Worm (Caenorhabditis elegans) whole organism, L2 larva: ENCODE results near the gene str-162.
"Not testable (repeated sequence)": the region's sequence is repeated elsewhere in the genome, so short reads cannot be mapped to it uniquely, and the experiment has no call there.

ENCODE experiments used
- C34F6.9 ChIP-seq: fragments of 150-350 bp; optimal IDR thresholded peaks from 2 replicates; lab custom pipeline; 2014; ENCODE audit warnings: missing biosample characterization, missing genetic modification characterization
- F13H6.1 ChIP-seq: sonication (generic microtip); optimal IDR thresholded peaks from 2 replicates; lab custom pipeline; 2016; ENCODE audit warnings: missing genetic modification characterization, missing compliant biosample characterization
- Y55F3AM.14 ChIP-seq: fragments of 200-800 bp; sonication (Bioruptor generic); optimal IDR thresholded peaks from 2 replicates; lab custom pipeline; 2018; ENCODE audit warnings: mild to moderate bottlenecking, missing genetic modification characterization, missing compliant biosample characterization
- ZK546.5 ChIP-seq: sonication (generic microtip); optimal IDR thresholded peaks from 2 replicates; lab custom pipeline; 2017; ENCODE audit warnings: missing biosample characterization, missing genetic modification characterization
- alr-1 ChIP-seq: fragments of 150-350 bp; optimal IDR thresholded peaks from 2 replicates; lab custom pipeline; 2014; ENCODE audit warnings: missing biosample characterization, missing genetic modification characterization
- aly-2 ChIP-seq: fragments of 150-350 bp; optimal IDR thresholded peaks from 2 replicates; lab custom pipeline; 2014; ENCODE audit warnings: missing biosample characterization, missing genetic modification characterization
- ama-1 ChIP-seq: fragments of 150-350 bp; optimal IDR thresholded peaks from 2 replicates; lab custom pipeline; 2018; ENCODE audit warnings: inconsistent platforms
- ceh-16 ChIP-seq: fragments of 150-350 bp; optimal IDR thresholded peaks from 2 replicates; lab custom pipeline; 2014; ENCODE audit warnings: missing biosample characterization, missing genetic modification characterization
- ceh-82 ChIP-seq: fragments of 150-350 bp; optimal IDR thresholded peaks from 2 replicates; lab custom pipeline; 2014; ENCODE audit warnings: missing biosample characterization, missing genetic modification characterization
- crh-2 ChIP-seq: sonication (generic microtip); optimal IDR thresholded peaks from 2 replicates; lab custom pipeline; 2017; ENCODE audit warnings: missing biosample characterization, missing genetic modification characterization
- dmd-4 ChIP-seq: sonication (generic microtip); optimal IDR thresholded peaks from 2 replicates; lab custom pipeline; 2017; ENCODE audit warnings: missing biosample characterization, missing genetic modification characterization
- elt-3 ChIP-seq: sonication (generic microtip); optimal IDR thresholded peaks from 2 replicates; lab custom pipeline; 2017; ENCODE audit warnings: missing biosample characterization, missing genetic modification characterization
- fos-1 ChIP-seq: fragments of 150-350 bp; optimal IDR thresholded peaks from 2 replicates; lab custom pipeline; 2014; ENCODE audit warnings: missing biosample characterization, missing genetic modification characterization
- gmeb-1 ChIP-seq: fragments of 150-350 bp; optimal IDR thresholded peaks from 2 replicates; lab custom pipeline; 2014; ENCODE audit warnings: missing biosample characterization, missing genetic modification characterization
- lin-13 ChIP-seq: fragments of 150-350 bp; optimal IDR thresholded peaks from 2 replicates; lab custom pipeline; 2014; ENCODE audit warnings: missing biosample characterization, missing genetic modification reagents, missing genetic modification characterization
- lsy-2 ChIP-seq, 2 experiments: fragments of 150-350 bp in 1 of 2; sonication (generic microtip) in 1 of 2; optimal IDR thresholded peaks; 2 replicates each; lab custom pipeline; 2014 to 2017; ENCODE audit warnings: missing biosample characterization in 2 of 2, missing genetic modification characterization in 2 of 2
- mbf-1 ChIP-seq: sonication (generic microtip); optimal IDR thresholded peaks from 2 replicates; lab custom pipeline; 2017; ENCODE audit warnings: missing biosample characterization, missing genetic modification characterization
- mdl-1 ChIP-seq, 2 experiments: fragments of 150-350 bp in 1 of 2; sonication (generic microtip) in 1 of 2; optimal IDR thresholded peaks; 2 replicates each; lab custom pipeline; 2017; ENCODE audit warnings: missing biosample characterization in 2 of 2, missing genetic modification characterization in 2 of 2
- nhr-10 ChIP-seq: sonication (generic microtip); optimal IDR thresholded peaks from 2 replicates; lab custom pipeline; 2017; ENCODE audit warnings: missing biosample characterization, missing genetic modification characterization
- nhr-11 ChIP-seq: fragments of 150-350 bp; optimal IDR thresholded peaks from 2 replicates; lab custom pipeline; 2014; ENCODE audit warnings: missing biosample characterization, missing genetic modification characterization
- nhr-21 ChIP-seq: fragments of 150-350 bp; optimal IDR thresholded peaks from 2 replicates; lab custom pipeline; 2014; ENCODE audit warnings: missing biosample characterization, missing genetic modification characterization
- nhr-237 ChIP-seq: fragments of 150-350 bp; optimal IDR thresholded peaks from 2 replicates; lab custom pipeline; 2014; ENCODE audit warnings: missing biosample characterization, missing genetic modification characterization
- nhr-25 ChIP-seq: fragments of 150-350 bp; sonication (generic microtip); optimal IDR thresholded peaks from 3 replicates; lab custom pipeline; 2014; ENCODE audit warnings: missing biosample characterization, missing genetic modification characterization
- nhr-6 ChIP-seq: fragments of 150-350 bp; optimal IDR thresholded peaks from 2 replicates; lab custom pipeline; 2014; ENCODE audit warnings: missing biosample characterization, missing genetic modification characterization
- nhr-77 ChIP-seq: fragments of 150-350 bp; optimal IDR thresholded peaks from 2 replicates; lab custom pipeline; 2014; ENCODE audit warnings: missing biosample characterization, missing genetic modification characterization
- sem-4 ChIP-seq: fragments of 150-350 bp; optimal IDR thresholded peaks from 2 replicates; lab custom pipeline; 2014; ENCODE audit warnings: missing biosample characterization, missing genetic modification reagents, missing genetic modification characterization
- skn-1 ChIP-seq: sonication (generic microtip); optimal IDR thresholded peaks from 2 replicates; lab custom pipeline; 2017; ENCODE audit warnings: missing biosample characterization, missing genetic modification characterization
- snpc-4 ChIP-seq: fragments of 150-350 bp; optimal IDR thresholded peaks from 2 replicates; lab custom pipeline; 2014; ENCODE audit warnings: missing biosample characterization, missing genetic modification characterization
- unc-39 ChIP-seq: fragments of 150-350 bp; optimal IDR thresholded peaks from 2 replicates; lab custom pipeline; 2014; ENCODE audit warnings: missing biosample characterization, missing genetic modification characterization
- unc-62 ChIP-seq: fragments of 150-350 bp; optimal IDR thresholded peaks from 2 replicates; lab custom pipeline; 2014; ENCODE audit warnings: missing biosample characterization, missing genetic modification reagents, missing genetic modification characterization
- ztf-1 ChIP-seq: fragments of 200-800 bp; sonication (Bioruptor generic); conservative IDR thresholded peaks from 2 replicates; pipeline ENCODE4 v1.3.6; 2022; ENCODE audit warnings: missing genetic modification characterization, missing compliant biosample characterization

The str-162 gene

DNA sequence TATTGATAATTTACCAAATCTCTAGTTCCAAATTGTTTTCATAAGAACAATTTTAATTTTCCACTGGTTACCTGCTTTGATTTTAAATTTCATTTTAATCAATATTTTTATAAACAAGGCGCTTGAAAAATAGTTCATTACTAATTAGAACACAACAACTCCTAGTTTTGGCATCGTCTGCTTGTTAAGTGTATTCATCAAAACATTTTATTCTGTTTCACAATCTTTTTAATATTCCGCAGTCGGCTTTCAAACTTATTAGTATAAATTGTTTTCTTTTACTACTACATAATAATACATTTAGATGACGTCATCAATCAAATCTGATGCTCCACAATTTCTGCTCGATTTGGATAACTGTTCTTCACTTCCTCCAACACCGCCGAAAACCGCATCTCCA lies 10.3 kb downstream of the str-162 start, which contains the start of gene pes-1:
TSS of gene pes-1 (plus strand) at position 301 of the 400 bp plus-strand sequence.
- TF ChIP-seq mdl-1 (tag; optimal IDR thresholded peaks at IDR 0.05; lab: Kevin White, UChicago): no peak
- no peak for TF ChIP-seq nhr-237 (tag; lab: Kevin White, UChicago)
- TF ChIP-seq nhr-77 (tag; lab: Kevin White, UChicago): no peak
- no peak for TF ChIP-seq sem-4 (tag; lab: Kevin White, UChicago)
- TF ChIP-seq F13H6.1 (tag; lab: Kevin White, UChicago): no peak
- TF ChIP-seq lsy-2 (tag; optimal IDR thresholded peaks at IDR 0.05; lab: Kevin White, UChicago): no peak
- TF ChIP-seq nhr-25: no peak
- TF ChIP-seq skn-1 (tag; lab: Kevin White, UChicago): no peak
- no peak for TF ChIP-seq unc-62
- TF ChIP-seq ceh-16 (tag; lab: Kevin White, UChicago): no peak
- TF ChIP-seq crh-2 (tag; lab: Kevin White, UChicago): no peak
- TF ChIP-seq elt-3 (tag; lab: Kevin White, UChicago): no peak
- no peak for TF ChIP-seq fos-1 (tag; lab: Kevin White, UChicago)
- TF ChIP-seq C34F6.9: no peak

DNA sequence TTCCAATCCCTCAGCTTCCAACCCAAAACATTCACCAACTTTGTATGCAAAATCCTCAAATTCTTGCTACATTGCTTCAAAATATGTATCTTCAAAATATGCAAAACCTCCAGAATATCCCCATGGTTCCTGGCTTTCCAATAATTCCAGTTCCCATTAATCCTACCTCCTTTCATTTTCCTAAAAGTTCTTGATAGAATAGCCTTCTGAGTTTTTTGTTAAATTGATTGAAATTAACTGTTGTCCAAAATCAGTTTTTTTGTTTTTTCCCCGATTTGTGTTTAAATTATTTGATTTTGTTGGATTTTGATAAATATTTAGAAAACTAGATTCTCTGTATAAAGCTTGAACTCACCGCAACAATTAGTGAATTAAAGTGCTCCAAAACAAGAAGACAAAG lies 13.0 kb downstream of the str-162 start:
- TF ChIP-seq nhr-6 (tag; lab: Kevin White, UChicago): no peak
- TF ChIP-seq nhr-21 (tag; lab: Kevin White, UChicago): no peak
- no peak for TF ChIP-seq lin-13 (GFP tag; lab: Kevin White, UChicago)
- no peak for TF ChIP-seq ztf-1
- no peak for TF ChIP-seq snpc-4
- no peak for TF ChIP-seq dmd-4 (tag; lab: Kevin White, UChicago)
- no peak for TF ChIP-seq nhr-10 (tag; lab: Kevin White, UChicago)
- TF ChIP-seq ceh-16 (tag; lab: Kevin White, UChicago): no peak
- no peak for TF ChIP-seq lsy-2 (tag; optimal IDR thresholded peaks at IDR 0.05; lab: Kevin White, UChicago)
- TF ChIP-seq Y55F3AM.14 (GFP tag; lab: Kevin White, UChicago): no peak
- TF ChIP-seq mdl-1 (tag; optimal IDR thresholded peaks at IDR 0.05; lab: Kevin White, UChicago): no peak
- TF ChIP-seq ama-1 (lab: Kevin White, UChicago): no peak
- TF ChIP-seq skn-1 (tag; lab: Kevin White, UChicago): no peak
- TF ChIP-seq mbf-1 (tag; lab: Kevin White, UChicago): no peak
- TF ChIP-seq nhr-11 (tag; lab: Kevin White, UChicago): no peak
- no peak for TF ChIP-seq ZK546.5 (tag; lab: Kevin White, UChicago)
- TF ChIP-seq aly-2: no peak
- no peak for TF ChIP-seq elt-3 (tag; lab: Kevin White, UChicago)

DNA sequence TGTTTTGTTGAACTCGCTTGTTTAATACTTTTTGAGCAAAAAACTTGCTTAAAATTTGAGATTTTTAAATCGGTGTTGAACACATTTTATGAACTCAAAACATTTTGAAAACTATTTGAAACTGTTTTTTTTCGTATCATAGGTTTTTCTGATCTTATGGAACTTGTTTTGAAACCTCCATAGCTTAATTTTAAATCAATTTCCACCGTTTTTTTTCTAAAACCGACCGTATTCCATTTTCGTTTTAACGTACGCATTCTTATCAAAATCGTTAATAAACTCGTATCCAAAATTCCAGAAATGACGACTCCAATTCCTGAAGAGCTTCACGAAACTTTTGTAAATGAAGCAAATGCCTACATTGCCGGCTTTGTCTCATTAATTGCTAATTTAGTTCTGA lies 16.2 kb downstream of the str-162 start, which contains the start of gene srm-2:
TSS of gene srm-2 (plus strand) at position 301 of the 400 bp plus-strand sequence.
- TF ChIP-seq ceh-82: no peak
- no peak for TF ChIP-seq ztf-1
- TF ChIP-seq nhr-21 (tag; lab: Kevin White, UChicago): no peak
- no peak for TF ChIP-seq unc-62
- no peak for TF ChIP-seq ZK546.5 (tag; lab: Kevin White, UChicago)
- TF ChIP-seq, all 48 proteins: peak for 0

DNA sequence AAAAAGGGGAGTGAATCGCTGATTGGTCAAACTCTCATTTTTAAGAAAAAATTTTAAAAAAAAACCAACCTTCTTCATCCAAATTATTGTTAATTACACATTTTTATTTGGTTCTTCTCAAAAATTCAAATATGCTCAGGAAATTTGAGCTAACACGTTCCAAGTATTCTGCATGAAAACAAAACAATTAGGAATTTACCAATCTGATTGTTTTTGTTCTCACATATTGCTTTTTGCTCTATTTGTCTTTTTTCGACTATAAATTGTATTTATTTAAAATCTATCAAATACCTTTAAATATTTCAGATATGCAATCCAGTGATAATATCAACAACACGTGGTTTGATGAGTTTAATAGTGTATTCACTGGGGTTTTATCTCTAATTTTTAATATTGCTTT lies 20.1 kb downstream of the str-162 start, which contains the start of gene srm-1:
TSS of gene srm-1 (plus strand) at position 301 of the 400 bp plus-strand sequence.
- TF ChIP-seq nhr-21 (tag; lab: Kevin White, UChicago): no peak

DNA sequence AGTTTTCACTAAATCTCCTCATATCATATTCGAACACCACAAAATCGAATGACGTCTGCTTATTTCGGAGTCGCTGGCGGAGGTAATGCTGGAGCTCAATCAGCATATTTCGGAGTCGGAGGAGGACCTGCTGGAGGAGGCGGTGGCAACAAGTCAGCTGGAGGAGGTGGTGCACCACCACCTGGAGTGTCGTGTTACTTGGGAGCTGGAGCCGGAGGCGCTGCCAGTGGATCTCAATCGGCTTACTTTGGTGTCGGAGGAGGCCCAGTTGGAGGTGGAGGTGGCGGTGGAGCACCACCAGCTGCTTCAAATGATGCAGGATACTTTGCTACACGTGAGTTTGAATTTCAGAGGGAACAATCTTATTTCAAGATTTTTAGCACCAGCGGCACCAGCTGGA lies 24.3 kb downstream of the str-162 start, which contains the start of gene ssq-4:
TSS of gene ssq-4 (plus strand) at position 19 of the 400 bp plus-strand sequence.
- not testable (repeated sequence) for TF ChIP-seq gmeb-1, skn-1, unc-39 (tag; lab: Kevin White, UChicago)
- TF ChIP-seq, all 48 proteins: peak for 0; not testable (repeated sequence) for 48

DNA sequence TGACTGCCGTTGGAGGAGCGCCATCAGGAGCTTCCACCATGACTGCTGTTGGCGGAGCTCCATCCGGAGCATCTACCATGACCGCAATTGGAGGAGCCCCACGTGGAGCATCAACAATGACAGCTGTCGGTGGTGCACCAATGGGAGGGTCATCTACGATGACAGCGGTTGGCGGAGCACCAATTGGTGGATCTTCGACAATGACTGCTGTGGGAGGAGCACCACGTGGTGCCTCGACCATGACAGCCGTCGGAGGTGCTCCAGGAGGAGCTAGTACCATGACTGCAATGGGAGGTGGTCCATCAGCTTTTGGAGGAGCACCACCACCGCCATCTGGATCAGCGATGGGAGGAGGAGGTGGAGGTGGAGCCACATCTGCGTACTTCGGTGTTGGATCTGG lies 24.9 kb downstream of the str-162 start, which contains the start of gene T28H11.7:
TSS of gene T28H11.7 (minus strand) at position 101 of the 400 bp plus-strand sequence.
- TF ChIP-seq unc-62; alr-1 (tag; lab: Kevin White, UChicago); nhr-237 (tag; lab: Kevin White, UChicago): not testable (repeated sequence)
